Worm (Caenorhabditis elegans): Measurements from ENCODE around the gene C24A3.1.

- TF ChIP-seq flt-1 (GFP tag; IDR thresholded peaks at IDR 0.05) (no peak), T22C8.4 (GFP tag; IDR thresholded peaks at IDR 0.05) (no peak), klf-2 (GFP tag; conservative IDR thresholded peaks at IDR 0.05) (no peak), tab-1 (GFP tag; IDR thresholded peaks at IDR 0.05) (no peak), med-1 (GFP tag; optimal IDR thresholded peaks at IDR 0.05; ENCODE audit: insufficient read depth) (no peak), ztf-23 (GFP tag; IDR thresholded peaks at IDR 0.05) (no peak), cog-1 (tag; optimal IDR thresholded peaks at IDR 0.05) (no peak), ztf-29 (GFP tag; IDR thresholded peaks at IDR 0.05) (no peak)
Measured at ce11 chrX:9036237-9036636, 37.4 kb downstream of the C24A3.1 start.

All from whole organism, midembryonic.